Worm (Caenorhabditis elegans): ENCODE results near the gene T25B6.4.

The T25B6.4 gene

ce11 chrX:9015420-9015819, at the start of gene T25B6.4:
Gene T25B6.4, plus strand, starts transcription at chrX:9015720.
- TF ChIP-seq flt-1 (GFP tag; IDR thresholded peaks at IDR 0.05) = no peak
- TF ChIP-seq cog-1 (tag; optimal IDR thresholded peaks at IDR 0.05) = no peak
- no peak for TF ChIP-seq ztf-23 (GFP tag; IDR thresholded peaks at IDR 0.05)
- no peak for TF ChIP-seq tab-1 (GFP tag; IDR thresholded peaks at IDR 0.05)
- TF ChIP-seq klf-2 (GFP tag; conservative IDR thresholded peaks at IDR 0.05) = no peak
- no peak for TF ChIP-seq ref-1 (GFP tag; conservative IDR thresholded peaks at IDR 0.05)
- TF ChIP-seq ztf-29 (GFP tag; IDR thresholded peaks at IDR 0.05) = no peak
- no peak for TF ChIP-seq med-1 (GFP tag; optimal IDR thresholded peaks at IDR 0.05; ENCODE audit: insufficient read depth)
- no peak for TF ChIP-seq T22C8.4 (GFP tag; IDR thresholded peaks at IDR 0.05)

- TF ChIP-seq ztf-29 (GFP tag; IDR thresholded peaks at IDR 0.05) = no peak
- 0 out of 2 replicates have a peak, but pooled peaks have one; percentile 30 for TF ChIP-seq tab-1 (GFP tag; IDR thresholded peaks at IDR 0.05)
- no peak for TF ChIP-seq T22C8.4 (GFP tag; IDR thresholded peaks at IDR 0.05)
- TF ChIP-seq ref-1 (GFP tag; conservative IDR thresholded peaks at IDR 0.05) = no peak
- no peak for TF ChIP-seq flt-1 (GFP tag; IDR thresholded peaks at IDR 0.05)
- TF ChIP-seq cog-1 (tag; optimal IDR thresholded peaks at IDR 0.05) = peak; percentile 21
- no peak for TF ChIP-seq med-1 (GFP tag; optimal IDR thresholded peaks at IDR 0.05; ENCODE audit: insufficient read depth)
- TF ChIP-seq klf-2 (GFP tag; conservative IDR thresholded peaks at IDR 0.05) = no peak
- TF ChIP-seq ztf-23 (GFP tag; IDR thresholded peaks at IDR 0.05) = 0 out of 2 replicates have a peak, but pooled peaks have one; percentile 55
Measured at ce11 chrX:8969111-8970048, 46.1 kb upstream of the T25B6.4 start.

- peak; percentile 20 for TF ChIP-seq med-1 (GFP tag; optimal IDR thresholded peaks at IDR 0.05; ENCODE audit: insufficient read depth)
- peak; percentile 79 for TF ChIP-seq ztf-23 (GFP tag; IDR thresholded peaks at IDR 0.05)
- TF ChIP-seq cog-1 (tag; optimal IDR thresholded peaks at IDR 0.05) = peak; percentile 38
- no peak for TF ChIP-seq ztf-29 (GFP tag; IDR thresholded peaks at IDR 0.05)
- no peak for TF ChIP-seq ref-1 (GFP tag; conservative IDR thresholded peaks at IDR 0.05)
- peak; percentile 83 for TF ChIP-seq flt-1 (GFP tag; IDR thresholded peaks at IDR 0.05)
- TF ChIP-seq T22C8.4 (GFP tag; IDR thresholded peaks at IDR 0.05) = peak; percentile 82
Measured at ce11 chrX:8971461-8971860, 44.1 kb upstream of the T25B6.4 start.

ce11 chrX:8980676-8981075, 34.8 kb upstream of the T25B6.4 start, which contains the start of gene nmur-1:
Gene nmur-1, plus strand, starts transcription at chrX:8980976.
- TF ChIP-seq cog-1 (tag; optimal IDR thresholded peaks at IDR 0.05) (no peak), tab-1 (GFP tag; IDR thresholded peaks at IDR 0.05) (no peak), flt-1 (GFP tag; IDR thresholded peaks at IDR 0.05) (no peak), med-1 (GFP tag; optimal IDR thresholded peaks at IDR 0.05; ENCODE audit: insufficient read depth) (no peak), T22C8.4 (GFP tag; IDR thresholded peaks at IDR 0.05) (no peak)

- TF ChIP-seq klf-2 (GFP tag; conservative IDR thresholded peaks at IDR 0.05) = no peak
- no peak for TF ChIP-seq ztf-23 (GFP tag; IDR thresholded peaks at IDR 0.05)
- TF ChIP-seq tab-1 (GFP tag; IDR thresholded peaks at IDR 0.05) = no peak
- TF ChIP-seq T22C8.4 (GFP tag; IDR thresholded peaks at IDR 0.05) = no peak
- no peak for TF ChIP-seq ztf-29 (GFP tag; IDR thresholded peaks at IDR 0.05)
- no peak for TF ChIP-seq med-1 (GFP tag; optimal IDR thresholded peaks at IDR 0.05; ENCODE audit: insufficient read depth)
- no peak for TF ChIP-seq flt-1 (GFP tag; IDR thresholded peaks at IDR 0.05)
- no peak for TF ChIP-seq cog-1 (tag; optimal IDR thresholded peaks at IDR 0.05)
- TF ChIP-seq ref-1 (GFP tag; conservative IDR thresholded peaks at IDR 0.05) = no peak
Measured at ce11 chrX:8986452-8986851, 29.1 kb upstream of the T25B6.4 start.

- TF ChIP-seq ztf-29 (GFP tag; IDR thresholded peaks at IDR 0.05) = no peak
- TF ChIP-seq klf-2 (GFP tag; conservative IDR thresholded peaks at IDR 0.05) = no peak
- no peak for TF ChIP-seq ref-1 (GFP tag; conservative IDR thresholded peaks at IDR 0.05)
- TF ChIP-seq tab-1 (GFP tag; IDR thresholded peaks at IDR 0.05) = no peak
- no peak for TF ChIP-seq ztf-23 (GFP tag; IDR thresholded peaks at IDR 0.05)
- TF ChIP-seq med-1 (GFP tag; optimal IDR thresholded peaks at IDR 0.05; ENCODE audit: insufficient read depth) = no peak
- no peak for TF ChIP-seq T22C8.4 (GFP tag; IDR thresholded peaks at IDR 0.05)
- no peak for TF ChIP-seq cog-1 (tag; optimal IDR thresholded peaks at IDR 0.05)
- no peak for TF ChIP-seq flt-1 (GFP tag; IDR thresholded peaks at IDR 0.05)
Measured at ce11 chrX:8987828-8988227, 27.7 kb upstream of the T25B6.4 start, which contains the start of gene twk-18. Gene twk-18, plus strand, starts transcription at chrX:8988128.

- TF ChIP-seq tab-1 (GFP tag; IDR thresholded peaks at IDR 0.05) = no peak
- no peak for TF ChIP-seq ref-1 (GFP tag; conservative IDR thresholded peaks at IDR 0.05)
Measured at ce11 chrX:8991856-8992456, 23.6 kb upstream of the T25B6.4 start, which contains the start of gene C24A3.4. Gene C24A3.4, plus strand, starts transcription at chrX:8992406.

- no peak for TF ChIP-seq klf-2 (GFP tag; conservative IDR thresholded peaks at IDR 0.05)
- 0 out of 2 replicates have a peak, but pooled peaks have one; percentile 52 for TF ChIP-seq ztf-23 (GFP tag; IDR thresholded peaks at IDR 0.05)
- no peak for TF ChIP-seq ref-1 (GFP tag; conservative IDR thresholded peaks at IDR 0.05)
- 0 out of 2 replicates have a peak, but pooled peaks have one; percentile 35 for TF ChIP-seq flt-1 (GFP tag; IDR thresholded peaks at IDR 0.05)
- TF ChIP-seq cog-1 (tag; optimal IDR thresholded peaks at IDR 0.05) = peak; percentile 7
Measured at ce11 chrX:8995527-8995946, 20.0 kb upstream of the T25B6.4 start.

- TF ChIP-seq T22C8.4 (GFP tag; IDR thresholded peaks at IDR 0.05) (no peak), flt-1 (GFP tag; IDR thresholded peaks at IDR 0.05) (no peak), ztf-23 (GFP tag; IDR thresholded peaks at IDR 0.05) (no peak), ref-1 (GFP tag; conservative IDR thresholded peaks at IDR 0.05) (no peak), cog-1 (tag; optimal IDR thresholded peaks at IDR 0.05) (no peak), med-1 (GFP tag; optimal IDR thresholded peaks at IDR 0.05; ENCODE audit: insufficient read depth) (no peak), tab-1 (GFP tag; IDR thresholded peaks at IDR 0.05) (no peak), ztf-29 (GFP tag; IDR thresholded peaks at IDR 0.05) (no peak), klf-2 (GFP tag; conservative IDR thresholded peaks at IDR 0.05) (no peak)
Measured at ce11 chrX:8996496-8997116, 18.9 kb upstream of the T25B6.4 start.
